Fruit fly (Drosophila melanogaster) whole organism, embryonic: ENCODE results near the gene sky.
A peak's percentile ranks its signal among the peaks of the same experiment; 100 is the strongest.

Source experiments
- BtbVII ChIP-seq: fragments of 200-800 bp; sonication (Bioruptor generic); optimal IDR thresholded peaks from 3 replicates; lab custom pipeline; 2017; ENCODE audit warnings: missing biosample characterization, mild to moderate bottlenecking, missing genetic modification characterization
- C15 ChIP-seq: fragments of 200-800 bp; sonication (Bioruptor generic); IDR thresholded peaks from 3 replicates; pipeline ENCODE4 v1.3.6; 2022; ENCODE audit warnings: missing biosample characterization, missing genetic modification characterization
- CG1024 ChIP-seq: fragments of 200-800 bp; sonication (Bioruptor generic); IDR thresholded peaks from 2 replicates; pipeline ENCODE4 v1.3.6; 2022; ENCODE audit warnings: missing biosample characterization, missing genetic modification characterization
- CG16813 ChIP-seq: fragments of 200-800 bp; sonication (Bioruptor generic); IDR thresholded peaks from 3 replicates; pipeline ENCODE4 v1.3.6; 2022; ENCODE audit warnings: missing biosample characterization, missing genetic modification characterization; ENCODE audit not compliant: partially characterized antibody
- CG16815 ChIP-seq: fragments of 200-800 bp; sonication (Bioruptor generic); optimal IDR thresholded peaks from 3 replicates; lab custom pipeline; 2017; ENCODE audit warnings: missing biosample characterization, mild to moderate bottlenecking, missing genetic modification characterization
- CG17361 ChIP-seq: fragments of 200-800 bp; sonication (Bioruptor generic); IDR thresholded peaks from 3 replicates; pipeline ENCODE4 v1.3.6; 2022; ENCODE audit warnings: missing biosample characterization, missing genetic modification characterization
- CG17612 ChIP-seq: fragments of 200-800 bp; sonication (Bioruptor generic); IDR thresholded peaks from 2 replicates; pipeline ENCODE4 v1.3.6; 2022; ENCODE audit warnings: missing biosample characterization, missing genetic modification characterization
- CG18619 ChIP-seq: fragments of 200-800 bp; sonication (Bioruptor generic); optimal IDR thresholded peaks from 3 replicates; lab custom pipeline; 2017; ENCODE audit warnings: missing biosample characterization, mild to moderate bottlenecking, missing genetic modification characterization
- CG2712 ChIP-seq: fragments of 200-800 bp; optimal IDR thresholded peaks from 3 replicates; lab custom pipeline; 2019; ENCODE audit warnings: missing biosample characterization, mild to moderate bottlenecking, missing genetic modification characterization, moderate library complexity
- CG2875 ChIP-seq: fragments of 200-800 bp; sonication (Bioruptor generic); optimal IDR thresholded peaks from 2 replicates; lab custom pipeline; 2017; ENCODE audit warnings: missing biosample characterization, mild to moderate bottlenecking, missing genetic modification characterization, missing genetic modification reagents
- CG30403 ChIP-seq: fragments of 200-800 bp; sonication (Bioruptor generic); optimal IDR thresholded peaks from 3 replicates; lab custom pipeline; 2016; ENCODE audit warnings: missing biosample characterization, missing genetic modification characterization
- CG3065 ChIP-seq: fragments of 200-800 bp; sonication (Bioruptor generic); optimal IDR thresholded peaks from 2 replicates; lab custom pipeline; 2016; ENCODE audit warnings: missing biosample characterization, missing genetic modification characterization
- CG34422 ChIP-seq: fragments of 200-800 bp; sonication (Bioruptor generic); IDR thresholded peaks from 3 replicates; pipeline ENCODE4 v1.3.6; 2022; ENCODE audit warnings: missing biosample characterization, missing genetic modification characterization
- CG4730 ChIP-seq: fragments of 200-800 bp; sonication (Bioruptor generic); IDR thresholded peaks from 2 replicates; pipeline ENCODE4 v1.3.6; 2022; ENCODE audit warnings: missing biosample characterization, missing genetic modification characterization
- CG7357 ChIP-seq: fragments of 200-800 bp; sonication (Bioruptor generic); IDR thresholded peaks from 3 replicates; pipeline ENCODE4 v1.3.6; 2022; ENCODE audit warnings: missing biosample characterization, missing genetic modification characterization
- CG7839 ChIP-seq: fragments of 200-800 bp; sonication (Bioruptor generic); optimal IDR thresholded peaks from 3 replicates; lab custom pipeline; 2018; ENCODE audit warnings: missing biosample characterization, mild to moderate bottlenecking, missing genetic modification characterization, moderate library complexity
- CG7987 ChIP-seq: fragments of 200-800 bp; sonication (Bioruptor generic); optimal IDR thresholded peaks from 2 replicates; lab custom pipeline; 2018; ENCODE audit warnings: missing biosample characterization, mild to moderate bottlenecking, missing genetic modification characterization, moderate library complexity
- CG9727 ChIP-seq: fragments of 200-800 bp; sonication (Bioruptor generic); optimal IDR thresholded peaks from 3 replicates; lab custom pipeline; 2017; ENCODE audit warnings: missing biosample characterization, mild to moderate bottlenecking, missing genetic modification characterization
- Camta ChIP-seq: fragments of 200-800 bp; sonication (Bioruptor generic); optimal IDR thresholded peaks from 2 replicates; lab custom pipeline; 2016; ENCODE audit warnings: missing biosample characterization, missing genetic modification characterization
- Doc2 ChIP-seq: fragments of 200-800 bp; sonication (Bioruptor generic); IDR thresholded peaks from 2 replicates; pipeline ENCODE4 v1.3.6; 2022; ENCODE audit warnings: missing biosample characterization, missing genetic modification characterization
- Fer1 ChIP-seq: fragments of 200-800 bp; sonication (Bioruptor generic); optimal IDR thresholded peaks from 2 replicates; lab custom pipeline; 2017; ENCODE audit warnings: missing biosample characterization, mild to moderate bottlenecking, missing genetic modification characterization
- Max ChIP-seq: fragments of 200-800 bp; sonication (Bioruptor generic); optimal IDR thresholded peaks from 2 replicates; lab custom pipeline; 2016; ENCODE audit warnings: missing biosample characterization, mild to moderate bottlenecking, missing genetic modification characterization
- Meics ChIP-seq: fragments of 200-800 bp; sonication (Bioruptor generic); optimal IDR thresholded peaks from 2 replicates; lab custom pipeline; 2017; ENCODE audit warnings: missing biosample characterization, mild to moderate bottlenecking, missing genetic modification characterization
- Nf-YA ChIP-seq: fragments of 200-800 bp; sonication (Bioruptor generic); IDR thresholded peaks from 2 replicates; pipeline ENCODE4 v1.3.6; 2022; ENCODE audit warnings: missing biosample characterization, missing genetic modification characterization
- Oli ChIP-seq: fragments of 200-800 bp; sonication (Bioruptor generic); optimal IDR thresholded peaks from 2 replicates; lab custom pipeline; 2018; ENCODE audit warnings: missing biosample characterization, mild to moderate bottlenecking, missing genetic modification characterization, moderate library complexity
- PHDP ChIP-seq: fragments of 200-800 bp; sonication (Bioruptor generic); optimal IDR thresholded peaks from 3 replicates; lab custom pipeline; 2018; ENCODE audit warnings: missing biosample characterization, mild to moderate bottlenecking, missing genetic modification characterization, moderate library complexity
- Scr ChIP-seq: fragments of 200-800 bp; sonication (Bioruptor generic); IDR thresholded peaks from 2 replicates; pipeline ENCODE4 v1.3.6; 2022; ENCODE audit warnings: missing biosample characterization, missing genetic modification characterization; ENCODE audit not compliant: partially characterized antibody
- Sin3A ChIP-seq: fragments of >200 bp; optimal IDR thresholded peaks from 2 replicates; lab custom pipeline; 2018
- Six4 ChIP-seq: fragments of 200-800 bp; sonication (Bioruptor generic); optimal IDR thresholded peaks from 2 replicates; lab custom pipeline; 2016; ENCODE audit warnings: missing biosample characterization, missing genetic modification characterization
- Usf ChIP-seq: fragments of 200-800 bp; sonication (Bioruptor generic); optimal IDR thresholded peaks from 2 replicates; lab custom pipeline; 2017; ENCODE audit warnings: missing genotype, missing biosample characterization, missing genetic modification characterization
- ara ChIP-seq: fragments of 200-800 bp; sonication (Bioruptor generic); IDR thresholded peaks from 2 replicates; pipeline ENCODE4 v1.3.6; 2022; ENCODE audit warnings: missing biosample characterization, missing genetic modification characterization
- br ChIP-seq: fragments of >200 bp; optimal IDR thresholded peaks from 2 replicates; lab custom pipeline; 2017
- bsh ChIP-seq, 2 experiments: fragments of 200-800 bp; sonication (Bioruptor generic); optimal IDR thresholded peaks; 2 replicates each; lab custom pipeline; 2017 to 2018; ENCODE audit warnings: mild to moderate bottlenecking in 2 of 2, missing biosample characterization in 2 of 2, missing genetic modification characterization in 2 of 2, moderate library complexity in 1 of 2
- chn ChIP-seq: fragments of 200-800 bp; sonication (Bioruptor generic); optimal IDR thresholded peaks from 2 replicates; lab custom pipeline; 2016; ENCODE audit warnings: missing biosample characterization, missing genetic modification characterization
- da ChIP-seq: fragments of 200-800 bp; sonication (Bioruptor generic); optimal IDR thresholded peaks from 2 replicates; lab custom pipeline; 2016; ENCODE audit warnings: missing biosample characterization, missing genetic modification characterization
- dan ChIP-seq: fragments of 200-800 bp; sonication (Bioruptor generic); IDR thresholded peaks from 2 replicates; pipeline ENCODE4 v1.3.6; 2022; ENCODE audit warnings: missing biosample characterization, missing genetic modification characterization
- disco-r ChIP-seq: fragments of 200-800 bp; sonication (Bioruptor generic); optimal IDR thresholded peaks from 2 replicates; lab custom pipeline; 2016; ENCODE audit warnings: missing biosample characterization, missing genetic modification characterization
- dysf ChIP-seq: fragments of 200-800 bp; sonication (Bioruptor generic); IDR thresholded peaks from 3 replicates; pipeline ENCODE4 v1.3.6; 2022; ENCODE audit warnings: missing biosample characterization, missing genetic modification characterization
- esg ChIP-seq: fragments of 200-800 bp; sonication (Bioruptor generic); conservative IDR thresholded peaks from 2 replicates; pipeline ENCODE4 v1.3.6; 2022; ENCODE audit warnings: missing biosample characterization, missing genetic modification characterization
- fd102C ChIP-seq: fragments of 200-800 bp; sonication (Bioruptor generic); optimal IDR thresholded peaks from 2 replicates; lab custom pipeline; 2018; ENCODE audit warnings: missing biosample characterization, mild to moderate bottlenecking, missing genetic modification characterization, moderate library complexity
- hkb ChIP-seq, 2 experiments: fragments of 200-800 bp in 1 of 2; fragments of >200 bp in 1 of 2; sonication (Bioruptor generic) in 1 of 2; IDR thresholded peaks in 1 of 2; optimal IDR thresholded peaks in 1 of 2; 2 replicates each; pipeline versions ENCODE4 v1.3.6 to Lab custom; 2017 to 2022; ENCODE audit warnings: missing biosample characterization in 1 of 2, missing genetic modification characterization in 1 of 2
- klu ChIP-seq: fragments of 200-800 bp; sonication (Bioruptor generic); IDR thresholded peaks from 2 replicates; pipeline ENCODE4 v1.3.6; 2022; ENCODE audit warnings: missing biosample characterization, missing genetic modification characterization
- lilli ChIP-seq: fragments of 200-800 bp; sonication (Bioruptor generic); optimal IDR thresholded peaks from 3 replicates; lab custom pipeline; 2016; ENCODE audit warnings: missing biosample characterization, missing genetic modification characterization
- nerfin-1 ChIP-seq: fragments of 200-800 bp; sonication (Bioruptor generic); optimal IDR thresholded peaks from 3 replicates; lab custom pipeline; 2019; ENCODE audit warnings: missing biosample characterization, mild to moderate bottlenecking, missing genetic modification characterization, moderate library complexity
- nom ChIP-seq: fragments of 200-800 bp; sonication (Bioruptor generic); optimal IDR thresholded peaks from 2 replicates; lab custom pipeline; 2017; ENCODE audit warnings: missing biosample characterization, missing genetic modification characterization, mild to moderate bottlenecking, moderate library complexity, missing genetic modification reagents
- oc ChIP-seq: fragments of 200-800 bp; sonication (Bioruptor generic); optimal IDR thresholded peaks from 2 replicates; lab custom pipeline; 2018; ENCODE audit warnings: missing biosample characterization, mild to moderate bottlenecking, missing genetic modification characterization, moderate library complexity
- org-1 ChIP-seq: fragments of 200-800 bp; sonication (Bioruptor generic); optimal IDR thresholded peaks from 2 replicates; lab custom pipeline; 2017; ENCODE audit warnings: missing biosample characterization, missing genetic modification characterization
- pita ChIP-seq: fragments of 200-800 bp; sonication (Bioruptor generic); optimal IDR thresholded peaks from 2 replicates; lab custom pipeline; 2017; ENCODE audit warnings: missing biosample characterization, mild to moderate bottlenecking, missing genetic modification characterization
- schlank ChIP-seq: fragments of 200-800 bp; sonication (Bioruptor generic); optimal IDR thresholded peaks from 2 replicates; lab custom pipeline; 2018; ENCODE audit warnings: missing biosample characterization, mild to moderate bottlenecking, missing genetic modification characterization
- sob ChIP-seq: fragments of 200-800 bp; sonication (Bioruptor generic); IDR thresholded peaks from 2 replicates; pipeline ENCODE4 v1.3.6; 2022; ENCODE audit warnings: missing biosample characterization, missing genetic modification characterization
- vvl ChIP-seq: fragments of 200-800 bp; sonication (Bioruptor generic); IDR thresholded peaks from 2 replicates; pipeline ENCODE4 v1.3.6; 2022; ENCODE audit warnings: missing biosample characterization, missing genetic modification characterization

Gene sky

dm6 chr2L:20950421-20951108 is 31.8 kb upstream of the sky start (continued):
- TF ChIP-seq CG4730 (GFP tag; lab: Robert Waterston, UW) (no peak), Camta (peak; percentile 44), CG16815 (GFP tag; lab: Kevin White, UChicago) (no peak), pita (GFP tag; lab: Kevin White, UChicago) (no peak), Max (GFP tag; lab: Kevin White, UChicago) (no peak), Usf (GFP tag; lab: Kevin White, UChicago) (no peak), PHDP (tag; lab: Kevin White, UChicago) (peak; percentile 58), klu (GFP tag; lab: Robert Waterston, UW) (no peak), CG18619 (no peak), Meics (GFP tag; lab: Kevin White, UChicago) (peak; percentile 10), da (GFP tag; lab: Kevin White, UChicago) (no peak), Fer1 (GFP tag; lab: Kevin White, UChicago) (no peak), BtbVII (GFP tag; lab: Kevin White, UChicago) (no peak), CG3065 (GFP tag; lab: Kevin White, UChicago) (no peak), lilli (peak; percentile 47), Sin3A (lab: Kevin White, UChicago) (no peak), esg (GFP tag; lab: Robert Waterston, UW) (peak; percentile 70), vvl (GFP tag; lab: Robert Waterston, UW) (peak; percentile 55), CG7987 (no peak), fd102C (GFP tag; lab: Kevin White, UChicago) (no peak), CG17612 (GFP tag; lab: Robert Waterston, UW) (no peak), CG7839 (tag; lab: Kevin White, UChicago) (peak; percentile 69), chn (GFP tag; lab: Kevin White, UChicago) (peak; percentile 43), dan (GFP tag; lab: Robert Waterston, UW) (no peak), CG16813 (GFP tag; lab: Robert Waterston, UW) (no peak), oc (tag; lab: Kevin White, UChicago) (peak; percentile 63), sob (GFP tag; lab: Robert Waterston, UW) (peak; percentile 75), disco-r (GFP tag; lab: Kevin White, UChicago) (no peak), ara (GFP tag; lab: Robert Waterston, UW) (no peak), bsh (GFP tag; optimal IDR thresholded peaks at IDR 0.05; lab: Kevin White, UChicago) (peak in 1 of 2 experiments; percentile 64), CG7357 (GFP tag; lab: Robert Waterston, UW) (no peak), CG2712 (peak; percentile 30), Six4 (GFP tag; lab: Kevin White, UChicago) (peak; percentile 27), dysf (GFP tag; lab: Robert Waterston, UW) (peak; percentile 82), nerfin-1 (tag; lab: Kevin White, UChicago) (no peak), CG1024 (GFP tag; lab: Robert Waterston, UW) (no peak), schlank (no peak), CG34422 (GFP tag; lab: Robert Waterston, UW) (peak; percentile 24; the same call in 1 of the 3 replicates), br (lab: Kevin White, UChicago) (no peak), Oli (tag; lab: Kevin White, UChicago) (peak; percentile 61), Scr (no peak), org-1 (peak; percentile 23), C15 (no peak), nom (GFP tag; lab: Kevin White, UChicago) (no peak), Doc2 (GFP tag; lab: Robert Waterston, UW) (no peak), CG17361 (GFP tag; lab: Robert Waterston, UW) (no peak), CG2875 (GFP tag; lab: Kevin White, UChicago) (no peak), hkb (optimal IDR thresholded peaks at IDR 0.05; lab: Kevin White, UChicago) (no peak), hkb (GFP tag; IDR thresholded peaks at IDR 0.05; lab: Robert Waterston, UW) (peak; percentile 85), CG9727 (GFP tag; lab: Kevin White, UChicago) (peak; percentile 11), Nf-YA (GFP tag; lab: Robert Waterston, UW) (no peak), CG30403 (GFP tag; lab: Kevin White, UChicago) (peak; percentile 58)
